Fruit fly (Drosophila melanogaster): Measurements from ENCODE around the gene CG14891.

The CG14891 gene

DNA sequence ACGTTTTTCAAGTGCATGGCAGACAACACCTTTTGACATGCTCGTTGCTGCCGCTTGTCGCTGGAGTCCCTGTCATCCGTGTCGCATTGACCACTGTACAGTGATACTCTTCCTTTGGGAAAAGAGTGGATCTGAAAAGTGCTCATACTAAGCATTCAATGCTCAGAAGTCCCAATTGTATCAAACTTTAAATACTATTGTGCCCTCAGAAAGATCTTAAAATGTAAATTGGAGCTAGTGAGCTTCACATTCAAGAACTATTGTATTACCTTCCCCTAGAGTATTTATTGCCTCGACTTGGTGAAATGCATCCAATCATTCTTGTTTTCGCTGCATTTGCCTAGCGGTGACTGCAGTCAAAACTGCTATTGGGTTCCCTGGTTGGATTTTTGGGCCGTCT lies 47.9 kb upstream of the CG14891 start (continued):
- TF ChIP-seq Sox14 (GFP tag; optimal IDR thresholded peaks at IDR 0.05) = peak; percentile 31
- peak; percentile 42 for TF ChIP-seq pdm3 (GFP tag; optimal IDR thresholded peaks at IDR 0.05)
- no peak for TF ChIP-seq CG11294 (GFP tag; IDR thresholded peaks at IDR 0.05)
- no peak for TF ChIP-seq CG7368 (GFP tag; optimal IDR thresholded peaks at IDR 0.05)
- TF ChIP-seq Hr38 (GFP tag; optimal IDR thresholded peaks at IDR 0.05) = no peak
- no peak for TF ChIP-seq Eip93F (GFP tag; optimal IDR thresholded peaks at IDR 0.05)
- TF ChIP-seq CG8632 (GFP tag; optimal IDR thresholded peaks at IDR 0.05) = no peak
- TF ChIP-seq Lpt (GFP tag; optimal IDR thresholded peaks at IDR 0.05) = peak; percentile 74
- peak; percentile 16 for TF ChIP-seq CG34406 (GFP tag; optimal IDR thresholded peaks at IDR 0.05)
- peak; percentile 11 for TF ChIP-seq CG10631 (GFP tag; optimal IDR thresholded peaks at IDR 0.05)

- TF ChIP-seq vri (GFP tag; optimal IDR thresholded peaks at IDR 0.05) = no peak
- peak; percentile 82 for TF ChIP-seq CG3919 (GFP tag; optimal IDR thresholded peaks at IDR 0.05)
- TF ChIP-seq Smox (GFP tag; optimal IDR thresholded peaks at IDR 0.05) = peak; percentile 49
- TF ChIP-seq acj6 (GFP tag; optimal IDR thresholded peaks at IDR 0.05) = peak; percentile 57
- TF ChIP-seq dac (GFP tag; optimal IDR thresholded peaks at IDR 0.05) = peak; percentile 14
- peak; percentile 66 for TF ChIP-seq CG6792 (GFP tag; optimal IDR thresholded peaks at IDR 0.05)
- TF ChIP-seq cyc (GFP tag; optimal IDR thresholded peaks at IDR 0.05) = peak; percentile 74
- TF ChIP-seq CG16779 (tag; optimal IDR thresholded peaks at IDR 0.05) = peak; percentile 40
- peak; percentile 71 for TF ChIP-seq CG11294 (GFP tag; IDR thresholded peaks at IDR 0.05)
- TF ChIP-seq CG8632 (GFP tag; optimal IDR thresholded peaks at IDR 0.05) = peak; percentile 59
- peak; percentile 59 for TF ChIP-seq CG11902 (GFP tag; optimal IDR thresholded peaks at IDR 0.05)
- TF ChIP-seq Hr4 (GFP tag; optimal IDR thresholded peaks at IDR 0.05) = peak; percentile 72
- TF ChIP-seq CG8119 (GFP tag; IDR thresholded peaks at IDR 0.05) = peak; percentile 92
- peak; percentile 75 for TF ChIP-seq CG10631 (GFP tag; optimal IDR thresholded peaks at IDR 0.05)
- peak; percentile 9 for TF ChIP-seq CG8319 (GFP tag; optimal IDR thresholded peaks at IDR 0.05)
- peak; percentile 55 for TF ChIP-seq CG34406 (GFP tag; optimal IDR thresholded peaks at IDR 0.05)
- no peak for TF ChIP-seq fkh (GFP tag; optimal IDR thresholded peaks at IDR 0.05)
- TF ChIP-seq svp (GFP tag) = peak; percentile 81
- peak; percentile 69 for TF ChIP-seq Gug (GFP tag; IDR thresholded peaks at IDR 0.05)
- no peak for TF ChIP-seq Hr38 (GFP tag; optimal IDR thresholded peaks at IDR 0.05)
- TF ChIP-seq CG11762 (GFP tag; optimal IDR thresholded peaks at IDR 0.05; ENCODE audit: insufficient read depth) = peak; percentile 84
- TF ChIP-seq CG6276 (GFP tag; optimal IDR thresholded peaks at IDR 0.05) = peak; percentile 59
- peak; percentile 48 for TF ChIP-seq CG4318 (GFP tag; optimal IDR thresholded peaks at IDR 0.05)
- TF ChIP-seq lz (GFP tag; optimal IDR thresholded peaks at IDR 0.05) = peak; percentile 64
- peak; percentile 68 for TF ChIP-seq achi (GFP tag; optimal IDR thresholded peaks at IDR 0.05)
- TF ChIP-seq Sox15 (GFP tag; optimal IDR thresholded peaks at IDR 0.05) = no peak
- peak; percentile 92 for TF ChIP-seq Ets96B (tag; optimal IDR thresholded peaks at IDR 0.05)
- peak; percentile 67 for TF ChIP-seq CG6808 (GFP tag; optimal IDR thresholded peaks at IDR 0.05)
- TF ChIP-seq Met (GFP tag; optimal IDR thresholded peaks at IDR 0.05) = peak; percentile 78
- peak; percentile 94 for TF ChIP-seq CG6163 (GFP tag; IDR thresholded peaks at IDR 0.05)
- TF ChIP-seq ss (GFP tag; optimal IDR thresholded peaks at IDR 0.05) = peak; percentile 10 to 82
- TF ChIP-seq Hr39 (GFP tag; optimal IDR thresholded peaks at IDR 0.05) = peak; percentile 56
- TF ChIP-seq eg (GFP tag; IDR thresholded peaks at IDR 0.05) = peak; percentile 87
- peak; percentile 48 for TF ChIP-seq Ets21C (GFP tag; optimal IDR thresholded peaks at IDR 0.05)
- TF ChIP-seq net (GFP tag; optimal IDR thresholded peaks at IDR 0.05) = peak; percentile 57
- no peak for TF ChIP-seq fd59A (GFP tag; optimal IDR thresholded peaks at IDR 0.05)
- TF ChIP-seq Eip75B (GFP tag; optimal IDR thresholded peaks at IDR 0.05) = peak; percentile 81
- peak; percentile 71 for TF ChIP-seq fd85E (GFP tag; optimal IDR thresholded peaks at IDR 0.05)
- TF ChIP-seq CG7368 (GFP tag; optimal IDR thresholded peaks at IDR 0.05) = peak; percentile 28
- no peak for TF ChIP-seq CG6854 (GFP tag; optimal IDR thresholded peaks at IDR 0.05)
- peak; percentile 53 for TF ChIP-seq Blimp-1 (GFP tag; optimal IDR thresholded peaks at IDR 0.05)
- peak in 1 of 2 experiments; percentile 66 for TF ChIP-seq salr (GFP tag; optimal IDR thresholded peaks at IDR 0.05)
- TF ChIP-seq CG31627 (GFP tag; optimal IDR thresholded peaks at IDR 0.05) = peak; percentile 36
- TF ChIP-seq Lpt (GFP tag; optimal IDR thresholded peaks at IDR 0.05) = peak; percentile 94
- TF ChIP-seq CG10669 (GFP tag; optimal IDR thresholded peaks at IDR 0.05) = peak; percentile 81
- peak; percentile 83 for TF ChIP-seq dsx (GFP tag; optimal IDR thresholded peaks at IDR 0.05; ENCODE audit: poor library complexity, severe bottlenecking)
- peak; percentile 5 for TF ChIP-seq Sox14 (GFP tag; optimal IDR thresholded peaks at IDR 0.05)
Measured at dm6 chr3R:16524178-16524577, 47.1 kb upstream of the CG14891 start.

All from whole organism, prepupa.